Fruit fly (Drosophila melanogaster): Measurements from ENCODE around the gene Saf6.

The Saf6 gene

DNA sequence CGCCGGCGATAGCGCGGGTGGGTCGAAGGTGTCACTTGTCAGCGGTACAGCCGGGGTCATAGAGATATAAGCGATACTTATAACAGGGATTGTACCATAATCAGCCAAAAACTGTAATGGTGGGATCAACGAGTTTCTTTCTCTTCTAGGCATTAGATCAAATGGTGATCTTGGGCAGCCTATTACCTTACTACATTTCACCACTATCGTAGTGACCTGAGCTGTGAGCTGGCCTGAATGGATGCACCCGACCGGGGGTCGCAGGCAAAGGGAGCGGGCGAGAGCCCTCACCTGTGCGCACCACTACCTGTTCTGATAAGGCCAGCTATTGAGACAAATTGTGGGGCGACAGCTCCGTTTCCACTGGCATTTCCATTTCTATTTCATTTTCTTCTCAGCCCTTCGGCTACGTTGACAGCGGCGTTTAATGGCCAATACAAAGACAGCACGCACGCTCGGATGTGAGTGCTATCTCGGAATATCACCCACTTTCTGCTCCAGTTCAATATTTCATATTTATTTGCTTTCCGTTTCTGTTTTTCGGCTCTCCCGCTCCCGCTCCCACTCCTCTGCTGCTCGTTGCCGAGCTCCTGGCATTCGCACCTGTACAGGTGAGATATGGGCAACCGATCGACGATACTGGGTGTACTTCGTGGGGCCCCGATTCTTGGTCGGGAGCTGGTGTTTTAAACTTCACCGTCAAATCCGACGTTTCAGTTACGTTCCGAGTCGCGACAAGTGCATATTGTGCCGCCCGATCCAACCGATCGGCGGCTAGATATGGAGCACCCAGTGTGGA, 41.1 kb upstream of the Saf6 start (continued):
- TF ChIP-seq amos (GFP tag; IDR thresholded peaks at IDR 0.05; ENCODE audit: partially characterized antibody) (no peak), YL-1 (GFP tag; optimal IDR thresholded peaks at IDR 0.05) (no peak), seq (GFP tag; IDR thresholded peaks at IDR 0.05) (peak; percentile 59; the same call in 1 of the 2 replicates), ash1 (GFP tag; optimal IDR thresholded peaks at IDR 0.05) (no peak), onecut (GFP tag; IDR thresholded peaks at IDR 0.05) (peak; percentile 69), HmgD (GFP tag; optimal IDR thresholded peaks at IDR 0.05) (peak; percentile 23), tna (GFP tag; IDR thresholded peaks at IDR 0.05; ENCODE audit: partially characterized antibody) (no peak), Adf1 (GFP tag; IDR thresholded peaks at IDR 0.05) (no peak), Aef1 (GFP tag; IDR thresholded peaks at IDR 0.05) (peak; percentile 66), CG10959 (GFP tag; IDR thresholded peaks at IDR 0.05) (peak; percentile 71), CG14965 (GFP tag; optimal IDR thresholded peaks at IDR 0.05; ENCODE audit: borderline replicate concordance) (no peak), bsh (GFP tag; optimal IDR thresholded peaks at IDR 0.05) (peak in 1 of 2 experiments; percentile 87), gfzf (GFP tag; optimal IDR thresholded peaks at IDR 0.05) (no peak), CG10267 (tag; optimal IDR thresholded peaks at IDR 0.05) (peak; percentile 65), stc (GFP tag; IDR thresholded peaks at IDR 0.05) (peak; percentile 89), Deaf1 (tag; optimal IDR thresholded peaks at IDR 0.05) (peak; percentile 96), CG7839 (tag; optimal IDR thresholded peaks at IDR 0.05) (peak; percentile 87), CG13287 (GFP tag; IDR thresholded peaks at IDR 0.05; ENCODE audit: partially characterized antibody) (no peak), TFAM (GFP tag; optimal IDR thresholded peaks at IDR 0.05) (no peak), ATbp (GFP tag; optimal IDR thresholded peaks at IDR 0.05) (peak; percentile 85), crol (GFP tag; IDR thresholded peaks at IDR 0.05) (peak; percentile 86), gt (GFP tag; IDR thresholded peaks at IDR 0.05) (peak; percentile 68), CG3407 (GFP tag; optimal IDR thresholded peaks at IDR 0.05) (peak; percentile 71), fd3F (GFP tag; optimal IDR thresholded peaks at IDR 0.05) (peak; percentile 11), CG1024 (GFP tag; IDR thresholded peaks at IDR 0.05) (peak; percentile 71), CG6683 (GFP tag; optimal IDR thresholded peaks at IDR 0.05) (peak; percentile 50), Xrp1 (GFP tag; IDR thresholded peaks at IDR 0.05) (peak; percentile 93), CG14667 (GFP tag; IDR thresholded peaks at IDR 0.05) (peak; percentile 74), nau (GFP tag; optimal IDR thresholded peaks at IDR 0.05) (peak; percentile 73), CG12104 (GFP tag; optimal IDR thresholded peaks at IDR 0.05) (peak; percentile 3), CG9797 (GFP tag; optimal IDR thresholded peaks at IDR 0.05) (peak; percentile 6), exex (tag; optimal IDR thresholded peaks at IDR 0.05) (peak; percentile 46), Drgx (GFP tag; IDR thresholded peaks at IDR 0.05) (peak; percentile 49), Stat92E (GFP tag; optimal IDR thresholded peaks at IDR 0.05) (peak in 1 of 3 experiments; percentile 48), CG12391 (tag; optimal IDR thresholded peaks at IDR 0.05) (peak; percentile 77), CG12219 (GFP tag; optimal IDR thresholded peaks at IDR 0.05) (peak; percentile 82), CG15514 (GFP tag; optimal IDR thresholded peaks at IDR 0.05) (peak; percentile 23), CG12155 (GFP tag; optimal IDR thresholded peaks at IDR 0.05) (peak; percentile 61), CG15696 (tag; optimal IDR thresholded peaks at IDR 0.05) (peak; percentile 48), Rx (GFP tag; IDR thresholded peaks at IDR 0.05) (peak; percentile 77), inv (GFP tag; IDR thresholded peaks at IDR 0.05; ENCODE audit: partially characterized antibody) (no peak), pb (GFP tag; optimal IDR thresholded peaks at IDR 0.05) (peak; percentile 55), HLH3B (GFP tag; IDR thresholded peaks at IDR 0.05) (peak; percentile 90), dysf (GFP tag; IDR thresholded peaks at IDR 0.05) (peak; percentile 82), B-H2 (GFP tag; optimal IDR thresholded peaks at IDR 0.05) (no peak), tap (tag; optimal IDR thresholded peaks at IDR 0.05) (peak; percentile 71), crc (GFP tag; optimal IDR thresholded peaks at IDR 0.05) (peak; percentile 67), Hr51 (GFP tag; optimal IDR thresholded peaks at IDR 0.05) (peak in 1 of 2 experiments; percentile 70)
